Fruit fly (Drosophila melanogaster) whole organism, embryonic: ENCODE measurements around the gene CG8671.

Source experiments
- Asciz ChIP-seq: fragments of 200-800 bp; sonication (Bioruptor generic); optimal IDR thresholded peaks from 2 replicates; lab custom pipeline; 2017; ENCODE audit warnings: missing biosample characterization, mild to moderate bottlenecking, missing genetic modification characterization, missing genetic modification reagents
- CG12104 ChIP-seq: fragments of 200-800 bp; sonication (Bioruptor generic); optimal IDR thresholded peaks from 3 replicates; lab custom pipeline; 2016; ENCODE audit warnings: missing biosample characterization, missing genetic modification characterization
- CG15011 ChIP-seq: fragments of 200-800 bp; sonication (Bioruptor generic); optimal IDR thresholded peaks from 3 replicates; lab custom pipeline; 2018; ENCODE audit warnings: missing biosample characterization, mild to moderate bottlenecking, missing genetic modification characterization
- CG1832 ChIP-seq: fragments of 200-800 bp; sonication (Bioruptor generic); optimal IDR thresholded peaks from 2 replicates; lab custom pipeline; 2017; ENCODE audit warnings: missing biosample characterization, mild to moderate bottlenecking, missing genetic modification characterization, inconsistent platforms
- CG4820 ChIP-seq: fragments of 200-800 bp; sonication (Bioruptor generic); optimal IDR thresholded peaks from 3 replicates; lab custom pipeline; 2016; ENCODE audit warnings: missing biosample characterization, missing genetic modification characterization
- CG8359 ChIP-seq: fragments of 200-800 bp; sonication (Bioruptor generic); optimal IDR thresholded peaks from 2 replicates; lab custom pipeline; 2017; ENCODE audit warnings: missing biosample characterization, mild to moderate bottlenecking, missing genetic modification characterization, borderline replicate concordance
- Drgx ChIP-seq: fragments of 200-800 bp; sonication (Bioruptor generic); IDR thresholded peaks from 2 replicates; pipeline ENCODE4 v1.3.6; 2022; ENCODE audit warnings: missing biosample characterization, missing genetic modification characterization
- Nf-YB ChIP-seq: fragments of 200-800 bp; sonication (Bioruptor generic); optimal IDR thresholded peaks from 3 replicates; lab custom pipeline; 2019; ENCODE audit warnings: missing biosample characterization, mild to moderate bottlenecking, missing genetic modification characterization, moderate library complexity
- ab ChIP-seq: fragments of 200-800 bp; sonication (Bioruptor generic); optimal IDR thresholded peaks from 2 replicates; lab custom pipeline; 2016; ENCODE audit warnings: missing biosample characterization, missing genetic modification characterization
- dpn ChIP-seq, 2 experiments: fragments of 200-800 bp; sonication (Bioruptor generic); optimal IDR thresholded peaks; 3 replicates each; lab custom pipeline; 2016; ENCODE audit warnings: missing biosample characterization in 2 of 2, missing genetic modification characterization in 2 of 2
- exex ChIP-seq: fragments of 200-800 bp; sonication (Bioruptor generic); optimal IDR thresholded peaks from 4 replicates; lab custom pipeline; 2018; ENCODE audit warnings: missing biosample characterization, mild to moderate bottlenecking, missing genetic modification characterization, moderate library complexity
- sug ChIP-seq: fragments of 200-800 bp; optimal IDR thresholded peaks from 2 replicates; lab custom pipeline; 2019; ENCODE audit warnings: missing biosample characterization, mild to moderate bottlenecking, missing genetic modification characterization, moderate library complexity
- twi ChIP-seq: fragments of 200-800 bp; optimal IDR thresholded peaks from 2 replicates; lab custom pipeline; 2019; ENCODE audit warnings: missing biosample characterization, mild to moderate bottlenecking, missing genetic modification characterization, moderate library complexity

dm6 chr2L:21237748-21238459, 24.9 kb upstream of the CG8671 start:
- TF ChIP-seq sug (tag; lab: Kevin White, UChicago) (no peak), CG12104 (GFP tag; lab: Kevin White, UChicago) (no peak), twi (tag; lab: Kevin White, UChicago) (no peak), exex (tag; lab: Kevin White, UChicago) (no peak), dpn (GFP tag; optimal IDR thresholded peaks at IDR 0.05; lab: Kevin White, UChicago) (no peak), CG4820 (GFP tag; lab: Kevin White, UChicago) (no peak), CG8359 (GFP tag; lab: Kevin White, UChicago) (no peak), ab (no peak), Asciz (peak; percentile 6), Drgx (GFP tag; lab: Robert Waterston, UW) (no peak), Nf-YB (GFP tag; lab: Kevin White, UChicago) (peak; percentile 85), CG15011 (GFP tag; lab: Kevin White, UChicago) (no peak), CG1832 (no peak)
